Fruit fly (Drosophila melanogaster): Measurements from ENCODE around the gene mys.

Gene mys

dm6 chrX:8115717-8116311 is 54.4 kb downstream of the mys start, which contains the start of gene Gclc:
Gene Gclc, minus strand, starts transcription at chrX:8116147.
- TF ChIP-seq Myc (optimal IDR thresholded peaks at IDR 0.05) (no peak), h (optimal IDR thresholded peaks at IDR 0.05) (no peak), ttk (optimal IDR thresholded peaks at IDR 0.05) (no peak), insv (optimal IDR thresholded peaks at IDR 0.05) (no peak), psq (optimal IDR thresholded peaks at IDR 0.05) (no peak), Sin3A (optimal IDR thresholded peaks at IDR 0.05) (no peak)

dm6 chrX:8116813-8117212 is 55.4 kb downstream of the mys start, which contains the start of gene CG1575:
Gene CG1575, plus strand, starts transcription at chrX:8117012.
- TF ChIP-seq h (optimal IDR thresholded peaks at IDR 0.05) (no peak), Myc (optimal IDR thresholded peaks at IDR 0.05) (no peak), psq (optimal IDR thresholded peaks at IDR 0.05) (no peak), ttk (optimal IDR thresholded peaks at IDR 0.05) (no peak), insv (optimal IDR thresholded peaks at IDR 0.05) (no peak), Sin3A (optimal IDR thresholded peaks at IDR 0.05) (no peak)
